Worm (Caenorhabditis elegans): Measurements from ENCODE around the gene his-8.
A peak's percentile ranks its signal among the peaks of the same experiment; 100 is the strongest.

The his-8 gene

DNA sequence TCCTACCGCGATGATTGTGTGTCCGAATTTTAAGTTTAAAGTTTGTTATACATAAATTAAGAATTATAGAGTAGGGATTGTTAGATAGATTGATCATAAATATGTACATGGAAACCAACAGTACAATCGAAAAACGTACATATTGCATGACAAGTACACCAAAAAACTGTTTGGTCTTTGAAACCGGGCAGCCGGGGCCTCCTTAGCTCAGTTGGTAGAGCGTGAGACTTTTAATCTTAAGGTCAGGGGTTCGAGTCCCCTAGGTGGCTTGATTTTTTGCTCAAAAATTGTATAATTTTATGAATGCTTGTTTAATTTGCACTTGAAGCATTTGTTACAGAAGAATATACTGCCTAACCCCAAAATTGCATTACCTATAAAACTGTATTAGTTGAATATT is 37.8 kb downstream of the his-8 start (continued):
- TF ChIP-seq F22D6.2 (tag; optimal IDR thresholded peaks at IDR 0.05) (no peak), him-1 (tag; optimal IDR thresholded peaks at IDR 0.05) (peak; percentile 56), ztf-28 (GFP tag; IDR thresholded peaks at IDR 0.05) (no peak), lsl-1 (GFP tag; optimal IDR thresholded peaks at IDR 0.05) (peak; percentile 28), dox-1 (GFP tag; IDR thresholded peaks at IDR 0.05) (peak; percentile 66), lin-35 (GFP tag; optimal IDR thresholded peaks at IDR 0.05) (no peak), ceh-58 (GFP tag; IDR thresholded peaks at IDR 0.05) (no peak), nhr-90 (tag; optimal IDR thresholded peaks at IDR 0.05) (peak; percentile 56), zfh-2 (GFP tag; conservative IDR thresholded peaks at IDR 0.05) (no peak), ztf-18 (tag; optimal IDR thresholded peaks at IDR 0.05) (peak; percentile 54), hmg-1.2 (GFP tag; IDR thresholded peaks at IDR 0.05) (peak; percentile 60), ets-4 (GFP tag; optimal IDR thresholded peaks at IDR 0.05) (no peak), F57A8.1 (GFP tag; optimal IDR thresholded peaks at IDR 0.05) (peak; percentile 63), F23B12.7 (tag; optimal IDR thresholded peaks at IDR 0.05; ENCODE audit: insufficient read depth) (no peak), lin-54 (GFP tag; optimal IDR thresholded peaks at IDR 0.05) (no peak), nfya-2 (GFP tag; IDR thresholded peaks at IDR 0.05) (no peak), madf-10 (tag; optimal IDR thresholded peaks at IDR 0.05) (no peak), Y67H2A.10 (GFP tag; conservative IDR thresholded peaks at IDR 0.05) (no peak), D2030.7 (GFP tag; IDR thresholded peaks at IDR 0.05) (peak; percentile 71), ama-1 (optimal IDR thresholded peaks at IDR 0.05) (no peak), ama-1 (GFP tag; optimal IDR thresholded peaks at IDR 0.05) (no peak), dpl-1 (GFP tag; optimal IDR thresholded peaks at IDR 0.05) (no peak), ceh-79 (tag; optimal IDR thresholded peaks at IDR 0.05) (no peak), let-526 (GFP tag; IDR thresholded peaks at IDR 0.05) (no peak), nhr-120 (GFP tag; IDR thresholded peaks at IDR 0.05) (no peak), ceh-91 (GFP tag; IDR thresholded peaks at IDR 0.05) (no peak), zim-3 (tag; optimal IDR thresholded peaks at IDR 0.05) (no peak), Y53G8AR.9 (GFP tag; conservative IDR thresholded peaks at IDR 0.05) (no peak), F37B4.10 (GFP tag; IDR thresholded peaks at IDR 0.05) (no peak), ztf-6 (GFP tag; IDR thresholded peaks at IDR 0.05) (no peak), C17E4.6 (GFP tag; IDR thresholded peaks at IDR 0.05) (no peak), ztf-3 (GFP tag; optimal IDR thresholded peaks at IDR 0.05) (no peak), Y79H2A.3 (GFP tag; conservative IDR thresholded peaks at IDR 0.05) (0 out of 2 replicates have a peak, but pooled peaks have one; percentile 19), dpff-1 (tag; optimal IDR thresholded peaks at IDR 0.05) (no peak), aptf-3 (GFP tag; IDR thresholded peaks at IDR 0.05) (no peak), snpc-3.4 (tag; optimal IDR thresholded peaks at IDR 0.05) (peak; percentile 25), unc-130 (GFP tag; optimal IDR thresholded peaks at IDR 0.05) (no peak), nhr-179 (tag; optimal IDR thresholded peaks at IDR 0.05) (no peak), cebp-2 (GFP tag; IDR thresholded peaks at IDR 0.05) (no peak), B0019.2 (GFP tag; conservative IDR thresholded peaks at IDR 0.05) (no peak), Y53F4B.3 (GFP tag; IDR thresholded peaks at IDR 0.05) (0 out of 2 replicates have a peak, but pooled peaks have one; percentile 26), ztf-22 (GFP tag; optimal IDR thresholded peaks at IDR 0.05) (no peak), rpc-1 (optimal IDR thresholded peaks at IDR 0.05) (peak; percentile 48), rpc-1 (tag; optimal IDR thresholded peaks at IDR 0.05) (peak; percentile 78), egrh-3 (GFP tag; IDR thresholded peaks at IDR 0.05) (no peak), B0336.3 (GFP tag; IDR thresholded peaks at IDR 0.05) (no peak), unc-62 (GFP tag; optimal IDR thresholded peaks at IDR 0.05) (no peak), aptf-2 (GFP tag; conservative IDR thresholded peaks at IDR 0.05) (no peak), F39B2.1 (GFP tag; IDR thresholded peaks at IDR 0.05) (no peak), egl-44 (GFP tag; IDR thresholded peaks at IDR 0.05) (0 out of 2 replicates have a peak, but pooled peaks have one; percentile 34), T07F8.4 (tag; optimal IDR thresholded peaks at IDR 0.05) (no peak)

Data from whole organism, young adult.